Fruit fly (Drosophila melanogaster): ENCODE results near the gene Ufsp2.

The Ufsp2 gene

DNA sequence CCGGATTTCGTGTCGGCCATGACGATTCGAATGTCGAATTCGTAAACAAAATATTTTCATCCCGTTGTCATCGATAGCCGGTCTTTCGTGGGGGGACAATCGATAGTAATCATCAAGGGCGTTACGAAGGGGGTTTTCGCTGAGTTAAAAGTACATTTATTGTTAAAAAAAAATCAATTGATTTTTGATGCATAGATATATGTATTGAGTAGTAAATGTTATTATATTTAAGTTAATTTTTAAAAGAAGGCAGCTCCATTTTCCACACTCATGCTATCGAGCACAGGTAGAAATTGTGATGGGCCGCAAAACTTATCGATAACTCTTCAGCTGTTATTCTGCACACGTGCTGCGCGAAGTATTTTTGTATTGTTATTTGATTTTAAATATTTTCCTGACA, 4.1 kb downstream of the Ufsp2 start, which contains the start of the genes mrn and CG12301:
Gene mrn, minus strand, starts transcription at position 51 of the 400 bp plus-strand sequence.
Gene CG12301, plus strand, starts transcription at position 314 of the 400 bp plus-strand sequence.
- TF ChIP-seq psq (optimal IDR thresholded peaks at IDR 0.05) (no peak), insv (optimal IDR thresholded peaks at IDR 0.05) (no peak), Sin3A (optimal IDR thresholded peaks at IDR 0.05) (no peak), h (optimal IDR thresholded peaks at IDR 0.05) (no peak), ttk (optimal IDR thresholded peaks at IDR 0.05) (no peak), Myc (optimal IDR thresholded peaks at IDR 0.05) (no peak)

DNA sequence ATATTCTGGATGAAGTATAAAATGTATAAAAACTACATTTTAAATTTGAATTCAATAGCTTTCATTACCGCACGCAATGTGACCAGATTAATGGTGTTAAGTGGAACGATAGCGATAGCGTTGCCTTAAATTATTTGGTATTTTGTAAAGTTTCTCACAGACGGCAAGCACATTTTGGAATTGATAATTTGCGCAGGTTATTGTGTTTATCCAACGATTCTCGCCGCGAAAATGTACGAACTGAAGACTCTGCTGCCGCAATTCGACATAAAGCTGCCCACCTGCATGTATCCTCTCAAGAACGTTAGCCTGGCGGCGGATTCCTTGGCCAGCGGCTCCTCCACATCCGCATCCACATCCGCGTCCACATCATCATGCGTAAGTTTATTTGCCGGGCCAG, 7.1 kb downstream of the Ufsp2 start, which contains the start of gene AIMP2:
Gene AIMP2, plus strand, starts transcription at position 135 of the 400 bp plus-strand sequence.
- TF ChIP-seq Myc (optimal IDR thresholded peaks at IDR 0.05), result no peak
- TF ChIP-seq h (optimal IDR thresholded peaks at IDR 0.05), result no peak
- no peak for TF ChIP-seq Sin3A (optimal IDR thresholded peaks at IDR 0.05)

dm6 chr3L:15587445-15588381, 11.3 kb downstream of the Ufsp2 start, which contains the start of gene CG7656:
TSS of gene CG7656 (minus strand) at chr3L:15588175.
- TF ChIP-seq Sin3A (optimal IDR thresholded peaks at IDR 0.05), result no peak
- TF ChIP-seq h (optimal IDR thresholded peaks at IDR 0.05), result no peak
- TF ChIP-seq Myc (optimal IDR thresholded peaks at IDR 0.05), result no peak
- no peak for TF ChIP-seq insv (optimal IDR thresholded peaks at IDR 0.05)
- TF ChIP-seq ttk (optimal IDR thresholded peaks at IDR 0.05), result no peak

- TF ChIP-seq ttk (optimal IDR thresholded peaks at IDR 0.05) (no peak), Myc (optimal IDR thresholded peaks at IDR 0.05) (no peak), insv (optimal IDR thresholded peaks at IDR 0.05) (no peak), psq (optimal IDR thresholded peaks at IDR 0.05) (no peak), h (optimal IDR thresholded peaks at IDR 0.05) (no peak), Sin3A (optimal IDR thresholded peaks at IDR 0.05) (no peak)
These were observed 12.3 kb downstream of the Ufsp2 start, which contains the start of gene RhoGAP71E for dm6 chr3L:15588514-15589138. TSS of gene RhoGAP71E (plus strand) at chr3L:15588860.

DNA sequence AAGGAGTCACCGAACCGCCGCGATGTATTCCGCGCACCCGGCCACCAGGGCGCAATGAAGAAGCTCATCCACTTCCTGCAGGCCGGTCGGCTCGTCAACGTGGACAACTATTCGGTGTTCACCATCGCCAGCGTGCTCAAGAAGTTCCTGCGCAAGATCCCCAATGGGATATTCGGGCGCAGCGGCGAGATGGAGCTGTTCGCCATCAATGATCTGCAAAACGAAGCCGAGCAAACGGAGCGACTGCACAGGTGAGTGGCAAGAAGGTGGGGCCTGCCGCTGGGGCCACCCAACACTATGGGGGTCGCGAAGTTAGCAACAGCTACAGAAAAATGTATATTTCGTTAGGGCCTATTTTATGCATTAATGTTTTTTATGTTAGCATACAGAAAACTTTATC, 13.4 kb downstream of the Ufsp2 start:
- TF ChIP-seq h (optimal IDR thresholded peaks at IDR 0.05) (no peak), Sin3A (optimal IDR thresholded peaks at IDR 0.05) (no peak), psq (optimal IDR thresholded peaks at IDR 0.05) (no peak), Myc (optimal IDR thresholded peaks at IDR 0.05) (no peak), ttk (optimal IDR thresholded peaks at IDR 0.05) (no peak), insv (optimal IDR thresholded peaks at IDR 0.05) (no peak)

DNA sequence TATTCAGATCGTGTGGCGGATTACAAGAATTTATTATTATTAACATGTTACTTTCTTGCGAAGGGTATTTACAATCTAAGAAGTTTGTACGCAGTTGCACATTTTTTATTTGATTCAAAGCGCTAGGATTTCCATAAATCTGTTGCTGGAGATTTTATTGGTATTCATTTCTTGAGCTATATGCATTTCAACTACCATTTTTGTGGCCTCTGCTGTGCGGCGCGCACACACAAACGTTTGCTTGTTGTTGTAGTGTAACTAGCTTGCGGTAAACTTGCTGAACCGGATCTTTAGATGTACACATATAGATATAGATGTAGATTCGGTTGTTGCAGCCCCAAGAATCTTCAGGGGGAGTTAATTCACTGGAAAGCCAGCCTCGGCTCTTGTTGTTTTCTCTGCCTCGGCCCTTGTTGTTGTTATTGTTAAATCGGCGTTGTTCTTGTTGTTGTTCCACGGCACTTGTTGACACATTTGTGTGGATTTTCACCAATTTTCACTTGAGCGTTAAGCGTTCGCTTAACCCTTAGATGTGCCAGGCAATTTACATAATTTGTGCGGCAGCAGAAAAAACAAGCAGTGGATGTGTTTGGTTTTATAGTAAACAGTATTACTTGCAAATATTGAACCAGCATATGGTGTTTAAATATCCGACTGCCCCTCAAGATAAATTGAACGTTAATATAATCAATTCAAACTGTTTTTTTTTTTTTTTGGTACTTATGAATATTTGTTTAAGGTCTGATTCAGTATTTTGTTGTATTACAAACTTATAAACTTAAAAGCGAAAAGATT, 14.6 kb downstream of the Ufsp2 start:
- TF ChIP-seq Sin3A (optimal IDR thresholded peaks at IDR 0.05) (no peak), Myc (optimal IDR thresholded peaks at IDR 0.05) (no peak), psq (optimal IDR thresholded peaks at IDR 0.05) (no peak), insv (optimal IDR thresholded peaks at IDR 0.05) (no peak), ttk (optimal IDR thresholded peaks at IDR 0.05) (no peak), h (optimal IDR thresholded peaks at IDR 0.05) (no peak)

dm6 chr3L:15592536-15593260, 16.3 kb downstream of the Ufsp2 start:
- no peak for TF ChIP-seq ttk (optimal IDR thresholded peaks at IDR 0.05)
- TF ChIP-seq Myc (optimal IDR thresholded peaks at IDR 0.05), result no peak
- no peak for TF ChIP-seq h (optimal IDR thresholded peaks at IDR 0.05)
- no peak for TF ChIP-seq Sin3A (optimal IDR thresholded peaks at IDR 0.05)
- TF ChIP-seq psq (optimal IDR thresholded peaks at IDR 0.05), result no peak
- no peak for TF ChIP-seq insv (optimal IDR thresholded peaks at IDR 0.05)

dm6 chr3L:15593399-15593798, 17.0 kb downstream of the Ufsp2 start:
- TF ChIP-seq Myc (optimal IDR thresholded peaks at IDR 0.05) (no peak), Sin3A (optimal IDR thresholded peaks at IDR 0.05) (no peak), psq (optimal IDR thresholded peaks at IDR 0.05) (no peak), ttk (optimal IDR thresholded peaks at IDR 0.05) (no peak), h (optimal IDR thresholded peaks at IDR 0.05) (no peak), insv (optimal IDR thresholded peaks at IDR 0.05) (no peak)

- TF ChIP-seq Sin3A (optimal IDR thresholded peaks at IDR 0.05), result no peak
- TF ChIP-seq psq (optimal IDR thresholded peaks at IDR 0.05), result no peak
- TF ChIP-seq insv (optimal IDR thresholded peaks at IDR 0.05), result no peak
- no peak for TF ChIP-seq h (optimal IDR thresholded peaks at IDR 0.05)
- no peak for TF ChIP-seq Myc (optimal IDR thresholded peaks at IDR 0.05)
- no peak for TF ChIP-seq ttk (optimal IDR thresholded peaks at IDR 0.05)
These were observed 17.8 kb downstream of the Ufsp2 start for dm6 chr3L:15594093-15594653.

DNA sequence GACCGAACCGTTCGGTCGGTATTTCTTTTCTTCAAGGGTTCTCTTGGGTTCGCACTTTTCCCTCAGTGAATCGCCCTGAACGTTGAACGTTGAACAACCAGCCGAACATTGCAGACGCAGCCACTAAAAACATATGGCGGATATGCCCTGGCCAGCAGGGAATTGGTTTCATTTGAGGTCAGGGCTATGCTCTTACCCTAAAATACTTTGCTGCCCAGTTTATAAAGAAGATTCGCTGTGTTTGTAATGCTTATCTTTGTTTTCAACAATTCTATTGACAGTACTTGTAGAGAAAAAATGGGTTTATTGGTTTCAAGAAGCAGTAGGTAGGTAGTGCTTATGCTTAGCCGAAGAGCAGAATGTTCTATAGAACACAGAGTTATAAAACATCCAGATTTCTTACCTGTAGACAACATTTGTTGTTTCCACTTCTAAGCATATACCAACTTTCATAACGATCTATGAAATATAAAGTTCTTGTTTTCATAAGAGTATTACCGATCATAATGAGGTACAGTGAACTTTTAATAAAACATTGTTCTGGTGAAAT, 18.9 kb downstream of the Ufsp2 start:
- TF ChIP-seq insv (optimal IDR thresholded peaks at IDR 0.05) (no peak), Myc (optimal IDR thresholded peaks at IDR 0.05) (no peak), ttk (optimal IDR thresholded peaks at IDR 0.05) (no peak), psq (optimal IDR thresholded peaks at IDR 0.05) (no peak), Sin3A (optimal IDR thresholded peaks at IDR 0.05) (no peak), h (optimal IDR thresholded peaks at IDR 0.05) (no peak)
